Worm (Caenorhabditis elegans) whole organism, L4 larva: ENCODE results near the gene stdh-1.
A peak's percentile ranks its signal among the peaks of the same experiment; 100 is the strongest.

ENCODE experiments used
- D1046.2 ChIP-seq: fragments of 200-800 bp; sonication (Bioruptor generic); IDR thresholded peaks from 2 replicates; pipeline ENCODE4 v1.3.6; 2022; ENCODE audit warnings: missing genetic modification characterization, missing compliant biosample characterization
- T20F7.1 ChIP-seq: fragments of 200-800 bp; sonication (Bioruptor generic); optimal IDR thresholded peaks from 2 replicates; lab custom pipeline; 2018; ENCODE audit warnings: mild to moderate bottlenecking, missing genetic modification characterization, missing compliant biosample characterization
- T26A8.4 ChIP-seq: fragments of 200-800 bp; sonication (Bioruptor generic); IDR thresholded peaks from 2 replicates; pipeline ENCODE4 v1.3.6; 2022; ENCODE audit warnings: missing genetic modification characterization, missing compliant biosample characterization
- Y5F2A.4 ChIP-seq: fragments of 200-800 bp; sonication (Bioruptor generic); optimal IDR thresholded peaks from 2 replicates; lab custom pipeline; 2018; ENCODE audit warnings: mild to moderate bottlenecking, missing genetic modification characterization, missing compliant biosample characterization
- Y75B8A.6 ChIP-seq: fragments of 200-800 bp; sonication (Bioruptor generic); IDR thresholded peaks from 2 replicates; pipeline ENCODE4 v1.3.6; 2022; ENCODE audit warnings: missing genetic modification reagents, missing genetic modification characterization, missing compliant biosample characterization
- ZK337.2 ChIP-seq: fragments of 200-800 bp; sonication (Bioruptor generic); IDR thresholded peaks from 2 replicates; pipeline ENCODE4 v1.3.6; 2022; ENCODE audit warnings: missing genetic modification reagents, missing genetic modification characterization, missing compliant biosample characterization
- aha-1 ChIP-seq: fragments of 150-350 bp; peaks from one replicate; lab custom pipeline; 2014; ENCODE audit warnings: missing biosample characterization, missing genetic modification characterization
- arid-1 ChIP-seq: fragments of 200-800 bp; sonication (Bioruptor generic); conservative IDR thresholded peaks from 2 replicates; pipeline ENCODE4 v1.3.6; 2022; ENCODE audit warnings: missing genetic modification reagents, missing genetic modification characterization, missing compliant biosample characterization
- ceh-32 ChIP-seq: sonication (generic microtip); optimal IDR thresholded peaks from 2 replicates; lab custom pipeline; 2016; ENCODE audit warnings: mild to moderate bottlenecking, missing genetic modification characterization, missing compliant biosample characterization; ENCODE audit not compliant: poor library complexity
- ceh-62 ChIP-seq: sonication (generic microtip); optimal IDR thresholded peaks from 2 replicates; lab custom pipeline; 2017; ENCODE audit warnings: missing biosample characterization, missing genetic modification characterization
- daf-16 ChIP-seq, 3 experiments: sonication (generic microtip); optimal IDR thresholded peaks; 2 replicates each; lab custom pipeline; 2016 to 2017; ENCODE audit warnings: missing genetic modification characterization in 3 of 3, missing genetic modification reagents in 3 of 3, mild to moderate bottlenecking in 2 of 3, missing compliant biosample characterization in 2 of 3, missing biosample characterization in 1 of 3, moderate library complexity in 1 of 3
- dmd-6 ChIP-seq: fragments of 200-800 bp; sonication (Bioruptor generic); IDR thresholded peaks from 2 replicates; pipeline ENCODE4 v1.3.6; 2022; ENCODE audit warnings: missing genetic modification reagents, missing genetic modification characterization, missing compliant biosample characterization
- dmd-8 ChIP-seq: fragments of 200-800 bp; sonication (Bioruptor generic); IDR thresholded peaks from 2 replicates; pipeline ENCODE4 v1.3.6; 2022; ENCODE audit warnings: missing genetic modification characterization, missing compliant biosample characterization
- dpl-1 ChIP-seq: fragments of 150-350 bp; optimal IDR thresholded peaks from 2 replicates; lab custom pipeline; 2014; ENCODE audit warnings: missing biosample characterization, missing genetic modification reagents, missing genetic modification characterization
- duxl-1 ChIP-seq: sonication (generic microtip); optimal IDR thresholded peaks from 2 replicates; lab custom pipeline; 2016; ENCODE audit warnings: mild to moderate bottlenecking, missing genetic modification characterization, moderate library complexity, missing compliant biosample characterization; ENCODE audit not compliant: poor library complexity
- dve-1 ChIP-seq: sonication (generic microtip); optimal IDR thresholded peaks from 2 replicates; lab custom pipeline; 2017; ENCODE audit warnings: antibody characterized with exemption, mild to moderate bottlenecking, missing genetic modification characterization, missing compliant biosample characterization; ENCODE audit not compliant: insufficient read depth
- egl-43 ChIP-seq: fragments of 200-800 bp; sonication (Bioruptor generic); IDR thresholded peaks from 2 replicates; pipeline ENCODE4 v1.3.6; 2022; ENCODE audit warnings: missing genetic modification reagents, missing genetic modification characterization, missing compliant biosample characterization
- hif-1 ChIP-seq, 2 experiments: sonication (generic microtip); optimal IDR thresholded peaks; 2 replicates each; lab custom pipeline; 2016 to 2017; ENCODE audit warnings: missing compliant biosample characterization in 2 of 2, missing genetic modification characterization in 2 of 2, missing genetic modification reagents in 2 of 2, missing genotype in 2 of 2, mild to moderate bottlenecking in 1 of 2
- hlh-11 ChIP-seq: fragments of 200-800 bp; sonication (Bioruptor generic); optimal IDR thresholded peaks from 2 replicates; lab custom pipeline; 2018; ENCODE audit warnings: mild to moderate bottlenecking, missing genetic modification characterization, missing compliant biosample characterization
- hlh-30 ChIP-seq: sonication (generic microtip); optimal IDR thresholded peaks from 2 replicates; lab custom pipeline; 2017; ENCODE audit warnings: antibody characterized with exemption, mild to moderate bottlenecking, missing genetic modification characterization, missing compliant biosample characterization; ENCODE audit not compliant: insufficient read depth
- lin-1 ChIP-seq: fragments of 200-800 bp; sonication (Bioruptor generic); IDR thresholded peaks from 2 replicates; pipeline ENCODE4 v1.3.6; 2022; ENCODE audit warnings: missing genetic modification reagents, missing genetic modification characterization, missing compliant biosample characterization
- lin-15B ChIP-seq: fragments of 150-350 bp; sonication (generic microtip); optimal IDR thresholded peaks from 3 replicates; lab custom pipeline; 2014; ENCODE audit warnings: missing biosample characterization, missing genetic modification characterization
- lin-38 ChIP-seq: fragments of 200-800 bp; sonication (Bioruptor generic); IDR thresholded peaks from 2 replicates; pipeline ENCODE4 v1.3.6; 2022; ENCODE audit warnings: missing genetic modification reagents, missing genetic modification characterization, missing compliant biosample characterization
- lir-3 ChIP-seq: sonication (generic microtip); optimal IDR thresholded peaks from 2 replicates; lab custom pipeline; 2016; ENCODE audit warnings: mild to moderate bottlenecking, missing genetic modification characterization, missing compliant biosample characterization
- lsy-2 ChIP-seq, 2 experiments: fragments of 150-350 bp in 1 of 2; sonication (generic microtip) in 1 of 2; optimal IDR thresholded peaks; 2 replicates each; lab custom pipeline; 2014 to 2017; ENCODE audit warnings: missing biosample characterization in 2 of 2, missing genetic modification characterization in 2 of 2
- madf-5 ChIP-seq, 2 experiments: fragments of 200-800 bp; sonication (Bioruptor generic); IDR thresholded peaks; 2 replicates each; pipeline ENCODE4 v1.3.6; 2022; ENCODE audit warnings: missing compliant biosample characterization in 2 of 2, missing genetic modification characterization in 2 of 2
- madf-9 ChIP-seq: fragments of 200-800 bp; sonication (Bioruptor generic); conservative IDR thresholded peaks from 2 replicates; pipeline ENCODE4 v1.3.6; 2022; ENCODE audit warnings: missing genetic modification reagents, missing genetic modification characterization, missing compliant biosample characterization
- mdl-1 ChIP-seq, 2 experiments: fragments of 150-350 bp in 1 of 2; sonication (generic microtip) in 1 of 2; optimal IDR thresholded peaks; 2 replicates each; lab custom pipeline; 2014 to 2017; ENCODE audit warnings: missing biosample characterization in 2 of 2, missing genetic modification characterization in 2 of 2
- mdt-29 ChIP-seq: fragments of 200-800 bp; sonication (Bioruptor generic); IDR thresholded peaks from 2 replicates; pipeline ENCODE4 v1.3.6; 2022; ENCODE audit warnings: missing genetic modification reagents, missing genetic modification characterization, missing compliant biosample characterization
- mep-1 ChIP-seq: fragments of 150-350 bp; sonication (generic microtip); optimal IDR thresholded peaks from 3 replicates; lab custom pipeline; 2014; ENCODE audit warnings: missing biosample characterization, missing genetic modification characterization
- mes-2 ChIP-seq: sonication (generic microtip); optimal IDR thresholded peaks from 2 replicates; lab custom pipeline; 2016; ENCODE audit warnings: missing genotype, mild to moderate bottlenecking, missing genetic modification characterization, missing compliant biosample characterization; ENCODE audit not compliant: poor library complexity, severe bottlenecking
- mxl-3 ChIP-seq: fragments of 200-800 bp; sonication (Bioruptor generic); optimal IDR thresholded peaks from 2 replicates; lab custom pipeline; 2018; ENCODE audit warnings: mild to moderate bottlenecking, missing genetic modification characterization, missing compliant biosample characterization
- nhr-10 ChIP-seq: fragments of 150-350 bp; optimal IDR thresholded peaks from 2 replicates; lab custom pipeline; 2014; ENCODE audit warnings: missing biosample characterization, missing genetic modification characterization
- nhr-11 ChIP-seq: fragments of 150-350 bp; optimal IDR thresholded peaks from 2 replicates; lab custom pipeline; 2014; ENCODE audit warnings: missing biosample characterization, missing genetic modification characterization
- nhr-28 ChIP-seq: fragments of 150-350 bp; optimal IDR thresholded peaks from 2 replicates; lab custom pipeline; 2014; ENCODE audit warnings: missing biosample characterization, missing genetic modification characterization
- nhr-41 ChIP-seq: fragments of 200-800 bp; sonication (Bioruptor generic); IDR thresholded peaks from 2 replicates; pipeline ENCODE4 v1.3.6; 2022; ENCODE audit warnings: missing genetic modification reagents, missing genetic modification characterization, missing compliant biosample characterization
- nhr-42 ChIP-seq: fragments of 200-800 bp; sonication (Bioruptor generic); IDR thresholded peaks from 2 replicates; pipeline ENCODE4 v1.3.6; 2022; ENCODE audit warnings: missing genetic modification characterization, missing compliant biosample characterization
- nhr-48 ChIP-seq: sonication (generic microtip); optimal IDR thresholded peaks from 2 replicates; lab custom pipeline; 2016; ENCODE audit warnings: mild to moderate bottlenecking, missing genetic modification characterization, missing compliant biosample characterization
- nhr-77 ChIP-seq: fragments of 150-350 bp; optimal IDR thresholded peaks from 2 replicates; lab custom pipeline; 2014; ENCODE audit warnings: missing biosample characterization, missing genetic modification characterization
- pha-4 ChIP-seq, 2 experiments: fragments of 150-350 bp in 1 of 2; fragments of 200-800 bp in 1 of 2; sonication (Bioruptor generic) in 1 of 2; IDR thresholded peaks in 1 of 2; optimal IDR thresholded peaks in 1 of 2; 2 replicates each; pipeline versions ENCODE4 v1.3.6 to Lab custom; 2014 to 2022; ENCODE audit warnings: missing genetic modification characterization in 2 of 2, missing genetic modification reagents in 2 of 2, missing biosample characterization in 1 of 2, missing compliant biosample characterization in 1 of 2
- rbr-2 ChIP-seq: sonication (generic microtip); optimal IDR thresholded peaks from 2 replicates; lab custom pipeline; 2016; ENCODE audit warnings: missing genotype, missing genetic modification characterization, missing compliant biosample characterization
- sdz-12 ChIP-seq: fragments of 200-800 bp; sonication (Bioruptor generic); optimal IDR thresholded peaks from 2 replicates; lab custom pipeline; 2018; ENCODE audit warnings: mild to moderate bottlenecking, missing genetic modification characterization, missing compliant biosample characterization
- snpc-1.2 ChIP-seq: fragments of 200-800 bp; sonication (Bioruptor generic); IDR thresholded peaks from 2 replicates; pipeline ENCODE4 v1.3.6; 2022; ENCODE audit warnings: missing genetic modification reagents, missing genetic modification characterization, missing compliant biosample characterization
- spr-3 ChIP-seq: fragments of 200-800 bp; sonication (Bioruptor generic); optimal IDR thresholded peaks from 2 replicates; lab custom pipeline; 2018; ENCODE audit warnings: mild to moderate bottlenecking, missing genetic modification characterization, missing compliant biosample characterization
- tra-1 ChIP-seq: fragments of 200-800 bp; sonication (Bioruptor generic); IDR thresholded peaks from 2 replicates; pipeline ENCODE4 v1.3.6; 2022; ENCODE audit warnings: missing genetic modification reagents, missing genetic modification characterization, missing compliant biosample characterization
- zfp-3 ChIP-seq: fragments of 200-800 bp; sonication (Bioruptor generic); conservative IDR thresholded peaks from 2 replicates; pipeline ENCODE4 v1.3.6; 2022; ENCODE audit warnings: missing genetic modification reagents, missing genetic modification characterization, missing compliant biosample characterization
- zip-2 ChIP-seq: fragments of 150-350 bp; optimal IDR thresholded peaks from 2 replicates; lab custom pipeline; 2014; ENCODE audit warnings: missing biosample characterization, missing genetic modification characterization

stdh-1 gene

DNA sequence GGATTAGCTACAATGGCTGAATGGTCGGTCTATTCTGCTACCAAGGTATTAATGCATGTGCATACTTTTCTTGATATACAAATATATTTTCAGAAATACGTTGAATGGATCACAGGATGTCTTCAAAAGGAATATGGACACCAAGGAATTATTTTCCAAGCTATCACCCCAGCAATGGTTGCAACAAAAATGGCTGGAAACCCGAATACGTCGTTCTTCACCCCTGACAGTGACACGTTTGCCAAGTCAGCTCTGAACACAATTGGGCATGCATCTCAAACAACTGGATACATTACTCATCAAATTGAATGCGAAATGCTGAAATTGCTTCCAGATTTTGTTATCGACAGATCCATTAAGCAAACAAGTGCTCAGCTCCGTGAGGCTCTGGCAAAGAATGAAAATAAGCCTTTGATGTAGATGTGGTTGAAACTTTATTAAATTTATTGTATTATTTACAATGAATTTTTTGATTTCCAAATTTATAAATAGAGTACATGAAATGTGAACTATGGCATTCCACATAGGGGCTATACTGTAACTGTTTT, 1.3 kb downstream of the stdh-1 start:
- TF ChIP-seq pha-4 (GFP tag; IDR thresholded peaks at IDR 0.05; lab: Robert Waterston, UW) (peak; percentile 37), pha-4 (tag; optimal IDR thresholded peaks at IDR 0.05; lab: Kevin White, UChicago) (no peak), tra-1 (GFP tag; lab: Robert Waterston, UW) (peak; percentile 9; the same call in 1 of the 2 replicates), lsy-2 (tag; optimal IDR thresholded peaks at IDR 0.05; lab: Kevin White, UChicago) (peak; percentile 69 to 72), arid-1 (peak; percentile 50; the same call in 1 of the 2 replicates), sdz-12 (GFP tag; lab: Kevin White, UChicago) (peak; percentile 13), madf-9 (GFP tag; lab: Robert Waterston, UW) (peak; percentile 34; the same call in 1 of the 2 replicates), Y5F2A.4 (GFP tag; lab: Kevin White, UChicago) (no peak), nhr-11 (tag; lab: Kevin White, UChicago) (peak; percentile 11), nhr-41 (GFP tag; lab: Robert Waterston, UW) (peak; percentile 42; the same call in 1 of the 2 replicates), nhr-42 (peak; percentile 27; the same call in 1 of the 2 replicates), lir-3 (no peak), mes-2 (tag; lab: Kevin White, UChicago) (peak; percentile 52), hif-1 (tag; optimal IDR thresholded peaks at IDR 0.05; lab: Kevin White, UChicago) (peak in 1 of 2 experiments; percentile 39), ZK337.2 (GFP tag; lab: Robert Waterston, UW) (no peak), Y75B8A.6 (peak; percentile 85), ceh-62 (tag; lab: Kevin White, UChicago) (no peak), spr-3 (GFP tag; lab: Kevin White, UChicago) (peak; percentile 32), lin-38 (GFP tag; lab: Robert Waterston, UW) (peak; percentile 59), T26A8.4 (GFP tag; lab: Robert Waterston, UW) (peak; percentile 90), rbr-2 (tag; lab: Kevin White, UChicago) (no peak), daf-16 (GFP tag; optimal IDR thresholded peaks at IDR 0.05; lab: Kevin White, UChicago) (peak in 1 of 2 experiments; percentile 1), daf-16 (tag; optimal IDR thresholded peaks at IDR 0.05; lab: Kevin White, UChicago) (peak; percentile 18), T20F7.1 (peak; percentile 75), duxl-1 (tag; lab: Kevin White, UChicago) (peak; percentile 65), nhr-48 (tag; lab: Kevin White, UChicago) (no peak), mxl-3 (peak; percentile 45), dpl-1 (no peak), aha-1 (tag; lab: Kevin White, UChicago) (peak; percentile 91), nhr-28 (tag; lab: Kevin White, UChicago) (peak; percentile 48), hlh-30 (tag; lab: Kevin White, UChicago) (peak; percentile 4), dmd-8 (peak; percentile 69), egl-43 (GFP tag; lab: Robert Waterston, UW) (peak; percentile 73), snpc-1.2 (peak; percentile 27; the same call in 1 of the 2 replicates), dve-1 (tag; lab: Kevin White, UChicago) (peak; percentile 28), zip-2 (tag; lab: Kevin White, UChicago) (no peak), zfp-3 (GFP tag; lab: Robert Waterston, UW) (peak; percentile 98), dmd-6 (GFP tag; lab: Robert Waterston, UW) (peak; percentile 56), mdl-1 (tag; optimal IDR thresholded peaks at IDR 0.05; lab: Kevin White, UChicago) (peak in 1 of 2 experiments; percentile 22), D1046.2 (GFP tag; lab: Robert Waterston, UW) (peak; percentile 79; the same call in 1 of the 2 replicates), hlh-11 (tag; lab: Kevin White, UChicago) (peak; percentile 70), madf-5 (GFP tag; IDR thresholded peaks at IDR 0.05; lab: Robert Waterston, UW) (0 out of 4 replicates have a peak, but pooled peaks of 1 of the 2 experiments have one; percentile 52), mep-1 (tag; lab: Kevin White, UChicago) (peak; percentile 94), lin-15B (peak; percentile 27), nhr-10 (tag; lab: Kevin White, UChicago) (peak; percentile 51), lin-1 (peak; percentile 51; the same call in 1 of the 2 replicates), nhr-77 (tag; lab: Kevin White, UChicago) (peak; percentile 89), ceh-32 (tag; lab: Kevin White, UChicago) (no peak), mdt-29 (GFP tag; lab: Robert Waterston, UW) (peak; percentile 69; the same call in 1 of the 2 replicates)
